Fruit fly (Drosophila melanogaster): ENCODE results near the gene Cyp9f3.

The Cyp9f3 gene

DNA sequence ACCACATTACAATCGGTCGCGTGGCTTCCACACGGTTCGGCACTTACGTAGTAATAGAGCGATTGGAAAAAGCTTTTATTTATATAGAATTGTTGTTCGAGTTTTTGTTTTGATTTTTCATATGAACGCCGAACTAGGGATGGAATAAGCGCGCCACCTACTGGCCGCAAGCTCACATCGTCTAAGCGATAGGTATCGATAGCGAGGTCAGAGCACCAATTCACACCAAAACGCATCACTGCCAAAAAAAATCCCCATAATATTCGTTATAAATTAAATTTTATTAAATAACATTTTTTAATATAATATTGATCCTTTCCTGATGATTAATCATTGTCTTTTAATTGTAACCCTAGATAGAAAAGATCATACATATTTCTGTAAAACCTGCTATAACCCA, 48.2 kb downstream of the Cyp9f3 start, which contains the start of gene CG10038 (continued):
- TF ChIP-seq jing (GFP tag; optimal IDR thresholded peaks at IDR 0.05) = no peak
- no peak for TF ChIP-seq CG4404 (GFP tag; IDR thresholded peaks at IDR 0.05)
- TF ChIP-seq zen2 (GFP tag; IDR thresholded peaks at IDR 0.05; ENCODE audit: partially characterized antibody) = peak; percentile 79; the same call in 2 of the 3 replicates
- TF ChIP-seq CG33213 (GFP tag; optimal IDR thresholded peaks at IDR 0.05) = peak; percentile 67
- TF ChIP-seq E2f2 (GFP tag; IDR thresholded peaks at IDR 0.05) = peak; percentile 71
- TF ChIP-seq CG2875 (GFP tag; optimal IDR thresholded peaks at IDR 0.05) = peak; percentile 20
- peak; percentile 86 for TF ChIP-seq ftz-f1 (GFP tag; optimal IDR thresholded peaks at IDR 0.05)
- TF ChIP-seq CG30403 (GFP tag; optimal IDR thresholded peaks at IDR 0.05) = peak; percentile 63
- no peak for TF ChIP-seq Lpt (GFP tag; optimal IDR thresholded peaks at IDR 0.05)
- peak; percentile 77 for TF ChIP-seq CG2129 (GFP tag; IDR thresholded peaks at IDR 0.05; ENCODE audit: partially characterized antibody)
- no peak for TF ChIP-seq CG13894 (tag; optimal IDR thresholded peaks at IDR 0.05)
- peak; percentile 11 for TF ChIP-seq CG18011 (GFP tag; optimal IDR thresholded peaks at IDR 0.05)
- TF ChIP-seq stwl (tag; optimal IDR thresholded peaks at IDR 0.05) = peak; percentile 87
- no peak for TF ChIP-seq CG9609 (GFP tag; optimal IDR thresholded peaks at IDR 0.05)
- peak; percentile 36 for TF ChIP-seq Mad (GFP tag; optimal IDR thresholded peaks at IDR 0.05)
- peak; percentile 97 for TF ChIP-seq amos (GFP tag; IDR thresholded peaks at IDR 0.05; ENCODE audit: partially characterized antibody)
- TF ChIP-seq Hr51 (GFP tag; optimal IDR thresholded peaks at IDR 0.05) = peak; percentile 43 to 53
- peak; percentile 15 for TF ChIP-seq unpg (GFP tag; optimal IDR thresholded peaks at IDR 0.05)
- TF ChIP-seq grau (tag; optimal IDR thresholded peaks at IDR 0.05) = peak; percentile 54
- TF ChIP-seq Sin3A (optimal IDR thresholded peaks at IDR 0.05) = peak; percentile 30
- TF ChIP-seq CG13123 (GFP tag; optimal IDR thresholded peaks at IDR 0.05) = no peak
- peak; percentile 88 for TF ChIP-seq Med (GFP tag)
- TF ChIP-seq CG9932 (GFP tag; IDR thresholded peaks at IDR 0.05) = peak; percentile 82
- TF ChIP-seq CG3995 (GFP tag; optimal IDR thresholded peaks at IDR 0.05) = peak; percentile 22
- peak; percentile 36 for TF ChIP-seq CG4424 (GFP tag; optimal IDR thresholded peaks at IDR 0.05)
- no peak for TF ChIP-seq bab2 (GFP tag; optimal IDR thresholded peaks at IDR 0.05)
- TF ChIP-seq CG17359 (tag; optimal IDR thresholded peaks at IDR 0.05) = no peak
- TF ChIP-seq HLH4C (GFP tag; IDR thresholded peaks at IDR 0.05; ENCODE audit: partially characterized antibody) = peak; percentile 91
- peak; percentile 12 for TF ChIP-seq CG12155 (GFP tag; optimal IDR thresholded peaks at IDR 0.05)
- no peak for TF ChIP-seq peb (GFP tag; IDR thresholded peaks at IDR 0.05)
- peak; percentile 21 for TF ChIP-seq CG13775 (GFP tag; optimal IDR thresholded peaks at IDR 0.05)
- TF ChIP-seq jigr1 (GFP tag; IDR thresholded peaks at IDR 0.05) = 0 out of 3 replicates have a peak, but pooled peaks have one; percentile 9
- peak; percentile 81 for TF ChIP-seq pzg (GFP tag; optimal IDR thresholded peaks at IDR 0.05)
- peak; percentile 41 for TF ChIP-seq CG15601 (tag; optimal IDR thresholded peaks at IDR 0.05)
- TF ChIP-seq CG12391 (tag; optimal IDR thresholded peaks at IDR 0.05) = peak; percentile 46
- TF ChIP-seq CG2116 (GFP tag; optimal IDR thresholded peaks at IDR 0.05) = peak; percentile 96
- TF ChIP-seq CG9876 (GFP tag; optimal IDR thresholded peaks at IDR 0.05) = peak; percentile 14
- TF ChIP-seq vvl (GFP tag; IDR thresholded peaks at IDR 0.05) = peak; percentile 55; the same call in 1 of the 2 replicates
- peak; percentile 84 for TF ChIP-seq Rfx (GFP tag; IDR thresholded peaks at IDR 0.05)
- peak; percentile 57 for TF ChIP-seq CG2120 (GFP tag; optimal IDR thresholded peaks at IDR 0.05)
- peak; percentile 41 for TF ChIP-seq CG13424 (tag; optimal IDR thresholded peaks at IDR 0.05)
- peak; percentile 93 for TF ChIP-seq inv (GFP tag; IDR thresholded peaks at IDR 0.05; ENCODE audit: partially characterized antibody)
- no peak for TF ChIP-seq TFAM (GFP tag; optimal IDR thresholded peaks at IDR 0.05)
- no peak for TF ChIP-seq gcm (GFP tag; optimal IDR thresholded peaks at IDR 0.05)
- TF ChIP-seq ro (GFP tag; IDR thresholded peaks at IDR 0.05) = peak; percentile 25; the same call in 1 of the 2 replicates
- TF ChIP-seq Dip3 (GFP tag; optimal IDR thresholded peaks at IDR 0.05) = peak; percentile 6
- TF ChIP-seq sob (GFP tag; IDR thresholded peaks at IDR 0.05) = peak; percentile 56; the same call in 1 of the 2 replicates
- peak; percentile 96 for TF ChIP-seq CTCF (GFP tag; optimal IDR thresholded peaks at IDR 0.05)
- peak; percentile 91 for TF ChIP-seq tna (GFP tag; IDR thresholded peaks at IDR 0.05; ENCODE audit: partially characterized antibody)
- peak; percentile 62 for TF ChIP-seq CG12659 (GFP tag; optimal IDR thresholded peaks at IDR 0.05)
- no peak for TF ChIP-seq HHEX (GFP tag; optimal IDR thresholded peaks at IDR 0.05)

Data from whole organism, embryonic.